Fruit fly (Drosophila melanogaster) whole organism, larva: ENCODE data around the gene Blimp-1.

Source experiments
- noc ChIP-seq: fragments of 200-800 bp; sonication (Bioruptor generic); optimal IDR thresholded peaks from 3 replicates; lab custom pipeline; 2019; ENCODE audit warnings: missing biosample characterization, mild to moderate bottlenecking, missing genetic modification characterization, moderate library complexity

The Blimp-1 gene

dm6 chr3L:5616472-5616871, 14.3 kb upstream of the Blimp-1 start:
- no peak for TF ChIP-seq noc (tag; lab: Kevin White, UChicago)

dm6 chr3L:5617395-5617794, 13.4 kb upstream of the Blimp-1 start:
- TF ChIP-seq noc (tag; lab: Kevin White, UChicago): no peak

dm6 chr3L:5618697-5619096, 12.1 kb upstream of the Blimp-1 start:
- no peak for TF ChIP-seq noc (tag; lab: Kevin White, UChicago)

- TF ChIP-seq noc (tag; lab: Kevin White, UChicago): no peak
These were observed 9.3 kb upstream of the Blimp-1 start for dm6 chr3L:5621506-5621905.

- no peak for TF ChIP-seq noc (tag; lab: Kevin White, UChicago)
These were observed 8.9 kb upstream of the Blimp-1 start for dm6 chr3L:5621908-5622307.

dm6 chr3L:5623296-5623695, 7.5 kb upstream of the Blimp-1 start:
- TF ChIP-seq noc (tag; lab: Kevin White, UChicago): no peak

dm6 chr3L:5625121-5625667, 5.6 kb upstream of the Blimp-1 start:
- TF ChIP-seq noc (tag; lab: Kevin White, UChicago): no peak

- peak; percentile 28 for TF ChIP-seq noc (tag; lab: Kevin White, UChicago)
These were observed 4.3 kb upstream of the Blimp-1 start for dm6 chr3L:5626465-5626864.

- no peak for TF ChIP-seq noc (tag; lab: Kevin White, UChicago)
These were observed 3.0 kb upstream of the Blimp-1 start for dm6 chr3L:5627816-5628215.

- no peak for TF ChIP-seq noc (tag; lab: Kevin White, UChicago)
These were observed 603 bp upstream of the Blimp-1 start for dm6 chr3L:5630176-5630583.

- TF ChIP-seq noc (tag; lab: Kevin White, UChicago): no peak
These were observed 1.1 kb downstream of the Blimp-1 start for dm6 chr3L:5631917-5632316.

dm6 chr3L:5633247-5634187, 2.7 kb downstream of the Blimp-1 start:
- TF ChIP-seq noc (tag; lab: Kevin White, UChicago): no peak

dm6 chr3L:5634188-5634894, 3.6 kb downstream of the Blimp-1 start:
- no peak for TF ChIP-seq noc (tag; lab: Kevin White, UChicago)

dm6 chr3L:5635237-5636025, 4.6 kb downstream of the Blimp-1 start:
- TF ChIP-seq noc (tag; lab: Kevin White, UChicago): no peak

- no peak for TF ChIP-seq noc (tag; lab: Kevin White, UChicago)
These were observed 6.7 kb downstream of the Blimp-1 start for dm6 chr3L:5637477-5637876.
